Fruit fly (Drosophila melanogaster): ENCODE measurements around the gene RpS14b.
A peak's percentile ranks its signal among the peaks of the same experiment; 100 is the strongest.

Gene RpS14b

dm6 chrX:7946858-7947313 lies 12.2 kb downstream of the RpS14b start, which contains the start of gene orion (continued):
- TF ChIP-seq wdn (GFP tag; IDR thresholded peaks at IDR 0.05) (no peak), nerfin-2 (GFP tag; IDR thresholded peaks at IDR 0.05; ENCODE audit: partially characterized antibody) (peak; percentile 59), emc (GFP tag; optimal IDR thresholded peaks at IDR 0.05) (no peak), Antp (GFP tag; optimal IDR thresholded peaks at IDR 0.05) (no peak), h (optimal IDR thresholded peaks at IDR 0.05) (no peak), CG3065 (GFP tag; optimal IDR thresholded peaks at IDR 0.05) (no peak), CG17359 (tag; optimal IDR thresholded peaks at IDR 0.05) (no peak), unc-4 (GFP tag; IDR thresholded peaks at IDR 0.05; ENCODE audit: partially characterized antibody) (peak; percentile 83), slp2 (GFP tag; optimal IDR thresholded peaks at IDR 0.05) (no peak), CG10431 (GFP tag; optimal IDR thresholded peaks at IDR 0.05) (peak; percentile 0), Dip2 (GFP tag; IDR thresholded peaks at IDR 0.05) (no peak), CG12236 (GFP tag; optimal IDR thresholded peaks at IDR 0.05) (no peak), zfh2 (GFP tag; optimal IDR thresholded peaks at IDR 0.05) (no peak), Ssrp (tag; optimal IDR thresholded peaks at IDR 0.05) (no peak), CG17361 (GFP tag; IDR thresholded peaks at IDR 0.05) (no peak; the same call in 2 of the 3 replicates), seq (GFP tag; IDR thresholded peaks at IDR 0.05) (no peak), CG12071 (GFP tag; optimal IDR thresholded peaks at IDR 0.05) (no peak), CG9609 (GFP tag; optimal IDR thresholded peaks at IDR 0.05) (no peak), eyg (GFP tag; optimal IDR thresholded peaks at IDR 0.05) (no peak), z (GFP tag; IDR thresholded peaks at IDR 0.05) (no peak), CG14710 (tag; optimal IDR thresholded peaks at IDR 0.05) (peak; percentile 2), fu2 (GFP tag; optimal IDR thresholded peaks at IDR 0.05) (no peak), Oaz (GFP tag; IDR thresholded peaks at IDR 0.05) (no peak), CG4404 (GFP tag; IDR thresholded peaks at IDR 0.05) (no peak), zf30C (GFP tag; optimal IDR thresholded peaks at IDR 0.05) (peak; percentile 9), slbo (GFP tag; IDR thresholded peaks at IDR 0.05) (0 out of 2 replicates have a peak, but pooled peaks have one; percentile 33), ems (GFP tag; optimal IDR thresholded peaks at IDR 0.05) (no peak), CG7271 (tag; optimal IDR thresholded peaks at IDR 0.05) (no peak), Deaf1 (tag; optimal IDR thresholded peaks at IDR 0.05) (no peak), zen (tag; optimal IDR thresholded peaks at IDR 0.05) (no peak), CG1832 (GFP tag; optimal IDR thresholded peaks at IDR 0.05) (no peak), sob (GFP tag; IDR thresholded peaks at IDR 0.05) (peak; percentile 56), Gug (GFP tag; IDR thresholded peaks at IDR 0.05) (no peak), pros (GFP tag; optimal IDR thresholded peaks at IDR 0.05) (peak; percentile 79), CG4820 (GFP tag; optimal IDR thresholded peaks at IDR 0.05) (no peak), CG15696 (tag; optimal IDR thresholded peaks at IDR 0.05) (peak; percentile 48), Ravus (GFP tag; IDR thresholded peaks at IDR 0.05) (no peak), Myb (GFP tag; optimal IDR thresholded peaks at IDR 0.05) (no peak), trh (GFP tag; optimal IDR thresholded peaks at IDR 0.05) (no peak), crp (GFP tag; optimal IDR thresholded peaks at IDR 0.05) (peak in 1 of 2 experiments; percentile 7), prd (optimal IDR thresholded peaks at IDR 0.05) (no peak), prd (GFP tag; IDR thresholded peaks at IDR 0.05) (peak; percentile 20; the same call in 1 of the 3 replicates), slou (GFP tag; optimal IDR thresholded peaks at IDR 0.05) (no peak), dmrt11E (tag; optimal IDR thresholded peaks at IDR 0.05) (no peak), ftz-f1 (GFP tag; optimal IDR thresholded peaks at IDR 0.05) (no peak), salm (tag; optimal IDR thresholded peaks at IDR 0.05) (no peak), sqz (GFP tag; optimal IDR thresholded peaks at IDR 0.05) (peak; percentile 58), oc (tag; optimal IDR thresholded peaks at IDR 0.05) (no peak), Hr39 (optimal IDR thresholded peaks at IDR 0.05) (no peak), HLHmδ (GFP tag; optimal IDR thresholded peaks at IDR 0.05) (no peak), CG14667 (GFP tag; IDR thresholded peaks at IDR 0.05) (no peak), CG33557 (GFP tag; optimal IDR thresholded peaks at IDR 0.05) (no peak), fd102C (GFP tag; optimal IDR thresholded peaks at IDR 0.05) (no peak)
